Worm (Caenorhabditis elegans) whole organism, late embryonic: ENCODE data around the gene npp-1.
"Not testable (repeated sequence)": the region's sequence is repeated elsewhere in the genome, so short reads cannot be mapped to it uniquely, and the experiment has no call there.

Experiments used
- C08G9.2 ChIP-seq: sonication (generic microtip); optimal IDR thresholded peaks from 2 replicates; lab custom pipeline; 2016; ENCODE audit warnings: mild to moderate bottlenecking, missing genetic modification characterization, moderate library complexity, missing compliant biosample characterization
- C38D4.7 ChIP-seq: fragments of 200-800 bp; sonication (Bioruptor generic); optimal IDR thresholded peaks from 2 replicates; lab custom pipeline; 2018; ENCODE audit warnings: mild to moderate bottlenecking, missing genetic modification characterization, moderate library complexity, missing compliant biosample characterization
- F13H6.1 ChIP-seq: sonication (generic microtip); optimal IDR thresholded peaks from 2 replicates; lab custom pipeline; 2016; ENCODE audit warnings: missing genetic modification characterization, missing compliant biosample characterization
- K02D7.2 ChIP-seq: sonication (generic microtip); optimal IDR thresholded peaks from 2 replicates; lab custom pipeline; 2017; ENCODE audit warnings: mild to moderate bottlenecking, missing genetic modification characterization, missing compliant biosample characterization
- K09A11.1 ChIP-seq: sonication (generic microtip); optimal IDR thresholded peaks from 2 replicates; lab custom pipeline; 2017; ENCODE audit warnings: antibody characterized with exemption, mild to moderate bottlenecking, missing genetic modification characterization, missing compliant biosample characterization; ENCODE audit not compliant: insufficient read depth
- T23F11.4 ChIP-seq: fragments of 200-800 bp; sonication (Bioruptor generic); optimal IDR thresholded peaks from 2 replicates; lab custom pipeline; 2018; ENCODE audit warnings: mild to moderate bottlenecking, missing genetic modification characterization, missing compliant biosample characterization
- Y22D7AL.16 ChIP-seq: sonication (generic microtip); optimal IDR thresholded peaks from 2 replicates; lab custom pipeline; 2016; ENCODE audit warnings: missing genetic modification characterization, missing compliant biosample characterization
- ahr-1 ChIP-seq: sonication (generic microtip); optimal IDR thresholded peaks from 2 replicates; lab custom pipeline; 2016; ENCODE audit warnings: missing genetic modification characterization, missing compliant biosample characterization
- ama-1 ChIP-seq: fragments of 150-350 bp; optimal IDR thresholded peaks from 2 replicates; lab custom pipeline; 2014
- ceh-18 ChIP-seq: sonication (generic microtip); optimal IDR thresholded peaks from 2 replicates; lab custom pipeline; 2016; ENCODE audit warnings: missing genetic modification characterization, missing compliant biosample characterization
- ceh-19 ChIP-seq: fragments of 200-800 bp; sonication (Bioruptor generic); optimal IDR thresholded peaks from 2 replicates; lab custom pipeline; 2018; ENCODE audit warnings: mild to moderate bottlenecking, missing genetic modification characterization, missing compliant biosample characterization
- ceh-30 ChIP-seq: fragments of 150-350 bp; optimal IDR thresholded peaks from 2 replicates; lab custom pipeline; 2014; ENCODE audit warnings: missing biosample characterization, missing genetic modification characterization
- ceh-31 ChIP-seq: sonication (generic microtip); optimal IDR thresholded peaks from 2 replicates; lab custom pipeline; 2016; ENCODE audit warnings: missing genetic modification characterization, missing compliant biosample characterization
- ceh-45 ChIP-seq: fragments of 200-800 bp; sonication (Bioruptor generic); IDR thresholded peaks from 2 replicates; pipeline ENCODE4 v1.3.6; 2022; ENCODE audit warnings: missing genetic modification reagents, missing genetic modification characterization, missing compliant biosample characterization
- che-1 ChIP-seq: sonication (generic microtip); optimal IDR thresholded peaks from 2 replicates; lab custom pipeline; 2016; ENCODE audit warnings: mild to moderate bottlenecking, missing genetic modification characterization, missing compliant biosample characterization
- dve-1 ChIP-seq: sonication (generic microtip); optimal IDR thresholded peaks from 2 replicates; lab custom pipeline; 2017; ENCODE audit warnings: antibody characterized with exemption, mild to moderate bottlenecking, missing genetic modification characterization, missing compliant biosample characterization
- ets-4 ChIP-seq: sonication (generic microtip); optimal IDR thresholded peaks from 2 replicates; lab custom pipeline; 2016; ENCODE audit warnings: missing genetic modification characterization, missing compliant biosample characterization
- fax-1 ChIP-seq: sonication (generic microtip); optimal IDR thresholded peaks from 2 replicates; lab custom pipeline; 2016; ENCODE audit warnings: missing genotype, missing genetic modification characterization, missing compliant biosample characterization
- fkh-10 ChIP-seq: fragments of 150-350 bp; optimal IDR thresholded peaks from 2 replicates; lab custom pipeline; 2014; ENCODE audit warnings: missing biosample characterization, missing genetic modification reagents, missing genetic modification characterization
- gmeb-2 ChIP-seq: sonication (generic microtip); optimal IDR thresholded peaks from 2 replicates; lab custom pipeline; 2016; ENCODE audit warnings: missing genetic modification characterization, inconsistent platforms, missing compliant biosample characterization
- hlh-8 ChIP-seq: sonication (generic microtip); optimal IDR thresholded peaks from 2 replicates; lab custom pipeline; 2016; ENCODE audit warnings: missing genotype, missing genetic modification characterization, missing compliant biosample characterization
- mec-3 ChIP-seq: sonication (generic microtip); optimal IDR thresholded peaks from 2 replicates; lab custom pipeline; 2016; ENCODE audit warnings: borderline replicate concordance, missing genetic modification characterization, missing compliant biosample characterization
- odd-2 ChIP-seq: sonication (generic microtip); optimal IDR thresholded peaks from 2 replicates; lab custom pipeline; 2017; ENCODE audit warnings: antibody characterized with exemption, mild to moderate bottlenecking, missing genetic modification characterization, missing compliant biosample characterization
- pax-1 ChIP-seq: fragments of 150-350 bp; optimal IDR thresholded peaks from 2 replicates; lab custom pipeline; 2014; ENCODE audit warnings: missing biosample characterization, missing genetic modification characterization
- pros-1 ChIP-seq: fragments of 150-350 bp; optimal IDR thresholded peaks from 2 replicates; lab custom pipeline; 2014; ENCODE audit warnings: missing biosample characterization, missing genetic modification reagents, missing genetic modification characterization
- ref-2 ChIP-seq: sonication (generic microtip); optimal IDR thresholded peaks from 2 replicates; lab custom pipeline; 2016; ENCODE audit warnings: missing genetic modification characterization, missing compliant biosample characterization
- rnt-1 ChIP-seq: sonication (generic microtip); optimal IDR thresholded peaks from 2 replicates; lab custom pipeline; 2016; ENCODE audit warnings: missing genetic modification characterization, missing compliant biosample characterization
- sox-2 ChIP-seq: fragments of 200-800 bp; sonication (Bioruptor generic); IDR thresholded peaks from 2 replicates; pipeline ENCODE4 v1.3.6; 2022; ENCODE audit warnings: missing genetic modification reagents, missing genetic modification characterization, missing compliant biosample characterization
- sox-4 ChIP-seq: sonication (generic microtip); optimal IDR thresholded peaks from 2 replicates; lab custom pipeline; 2017; ENCODE audit warnings: mild to moderate bottlenecking, missing genetic modification characterization, inconsistent platforms, missing compliant biosample characterization
- syd-9 ChIP-seq: sonication (generic microtip); optimal IDR thresholded peaks from 2 replicates; lab custom pipeline; 2016; ENCODE audit warnings: mild to moderate bottlenecking, missing genetic modification characterization, moderate library complexity, missing compliant biosample characterization
- tbx-7 ChIP-seq: sonication (generic microtip); optimal IDR thresholded peaks from 2 replicates; lab custom pipeline; 2016; ENCODE audit warnings: missing genotype, missing genetic modification characterization, missing compliant biosample characterization
- unc-55 ChIP-seq: sonication (generic microtip); optimal IDR thresholded peaks from 2 replicates; lab custom pipeline; 2017; ENCODE audit warnings: missing biosample characterization, missing genetic modification reagents, missing genetic modification characterization
- unc-86 ChIP-seq: sonication (generic microtip); optimal IDR thresholded peaks from 2 replicates; lab custom pipeline; 2016; ENCODE audit warnings: missing genetic modification characterization, missing compliant biosample characterization
- zip-5 ChIP-seq: sonication (generic microtip); optimal IDR thresholded peaks from 2 replicates; lab custom pipeline; 2016; ENCODE audit warnings: missing genetic modification characterization, missing compliant biosample characterization

The npp-1 gene

ce11 chrIV:9884257-9884656, 26.0 kb downstream of the npp-1 start, which contains the start of the genes prp-18 and mccc-1 (continued):
- TF ChIP-seq sox-4 (tag; lab: Kevin White, UChicago) (no peak), dve-1 (tag; lab: Kevin White, UChicago) (peak; percentile 2), ahr-1 (tag; lab: Kevin White, UChicago) (no peak), unc-86 (tag; lab: Kevin White, UChicago) (no peak), K02D7.2 (tag; lab: Kevin White, UChicago) (no peak), ama-1 (no peak)

ce11 chrIV:9889857-9890256, 31.6 kb downstream of the npp-1 start, which contains the start of gene ttbk-3:
ttbk-3 (minus strand) TSS chrIV:9889957.
- no peak for TF ChIP-seq dve-1 (tag; lab: Kevin White, UChicago)
- no peak for TF ChIP-seq Y22D7AL.16 (tag; lab: Kevin White, UChicago)
- no peak for TF ChIP-seq fkh-10
- no peak for TF ChIP-seq rnt-1 (tag; lab: Kevin White, UChicago)
- no peak for TF ChIP-seq ceh-19 (GFP tag; lab: Kevin White, UChicago)
- TF ChIP-seq gmeb-2 (tag; lab: Kevin White, UChicago): no peak
- no peak for TF ChIP-seq mec-3 (tag; lab: Kevin White, UChicago)
- TF ChIP-seq zip-5 (tag; lab: Kevin White, UChicago): no peak
- no peak for TF ChIP-seq ceh-45 (GFP tag; lab: Robert Waterston, UW)
- no peak for TF ChIP-seq C08G9.2 (tag; lab: Kevin White, UChicago)
- no peak for TF ChIP-seq unc-55 (GFP tag; lab: Kevin White, UChicago)
- no peak for TF ChIP-seq ceh-31 (tag; lab: Kevin White, UChicago)
- no peak for TF ChIP-seq pros-1 (tag; lab: Kevin White, UChicago)
- no peak for TF ChIP-seq ahr-1 (tag; lab: Kevin White, UChicago)
- TF ChIP-seq syd-9 (tag; lab: Kevin White, UChicago): no peak
- TF ChIP-seq C38D4.7 (GFP tag; lab: Kevin White, UChicago): no peak
- TF ChIP-seq T23F11.4 (GFP tag; lab: Kevin White, UChicago): no peak
- no peak for TF ChIP-seq K09A11.1 (tag; lab: Kevin White, UChicago)
- no peak for TF ChIP-seq che-1
- no peak for TF ChIP-seq pax-1 (tag; lab: Kevin White, UChicago)

ce11 chrIV:9891938-9892337, 33.6 kb downstream of the npp-1 start, which contains the start of gene F32B6.4:
F32B6.4 (minus strand) TSS chrIV:9892038.
- TF ChIP-seq rnt-1 (tag; lab: Kevin White, UChicago) (no peak), C38D4.7 (GFP tag; lab: Kevin White, UChicago) (no peak), ceh-31 (tag; lab: Kevin White, UChicago) (no peak), zip-5 (tag; lab: Kevin White, UChicago) (no peak), F13H6.1 (tag; lab: Kevin White, UChicago) (no peak), fax-1 (no peak), ceh-45 (GFP tag; lab: Robert Waterston, UW) (no peak), C08G9.2 (tag; lab: Kevin White, UChicago) (no peak), ama-1 (no peak), ceh-30 (no peak), Y22D7AL.16 (tag; lab: Kevin White, UChicago) (no peak), sox-4 (tag; lab: Kevin White, UChicago) (no peak), ceh-18 (tag; lab: Kevin White, UChicago) (no peak), tbx-7 (tag; lab: Kevin White, UChicago) (no peak), ets-4 (tag; lab: Kevin White, UChicago) (no peak), sox-2 (GFP tag; lab: Robert Waterston, UW) (no peak), ref-2 (tag; lab: Kevin White, UChicago) (no peak), odd-2 (tag; lab: Kevin White, UChicago) (no peak)

- not testable (repeated sequence) for TF ChIP-seq hlh-8 (tag; lab: Kevin White, UChicago); T23F11.4 (GFP tag; lab: Kevin White, UChicago); C38D4.7 (GFP tag; lab: Kevin White, UChicago)
Observed at ce11 chrIV:9893649-9894048, 35.4 kb downstream of the npp-1 start, which contains the start of gene sss-1. sss-1 (minus strand) TSS chrIV:9893749.
